Fruit fly (Drosophila melanogaster) whole organism, embryonic: ENCODE measurements around the gene mRpS26.

Experiments
- Aef1 ChIP-seq: fragments of 200-800 bp; sonication (Bioruptor generic); IDR thresholded peaks from 3 replicates; pipeline ENCODE4 v1.3.6; 2022; ENCODE audit warnings: missing biosample characterization, missing genetic modification characterization
- Bdp1 ChIP-seq: fragments of 200-800 bp; sonication (Bioruptor generic); optimal IDR thresholded peaks from 3 replicates; lab custom pipeline; 2016; ENCODE audit warnings: missing biosample characterization, missing genetic modification characterization
- CG1024 ChIP-seq: fragments of 200-800 bp; sonication (Bioruptor generic); IDR thresholded peaks from 2 replicates; pipeline ENCODE4 v1.3.6; 2022; ENCODE audit warnings: missing biosample characterization, missing genetic modification characterization
- CG10366 ChIP-seq: fragments of 200-800 bp; sonication (Bioruptor generic); IDR thresholded peaks from 2 replicates; pipeline ENCODE4 v1.3.6; 2022; ENCODE audit warnings: missing biosample characterization, missing genetic modification characterization
- CG11695 ChIP-seq: fragments of 200-800 bp; sonication (Bioruptor generic); IDR thresholded peaks from 3 replicates; pipeline ENCODE4 v1.3.6; 2022; ENCODE audit warnings: missing biosample characterization, missing genetic modification characterization
- CG12219 ChIP-seq: fragments of 200-800 bp; sonication (Bioruptor generic); optimal IDR thresholded peaks from 3 replicates; lab custom pipeline; 2018; ENCODE audit warnings: missing biosample characterization, mild to moderate bottlenecking, missing genetic modification characterization
- CG15479 ChIP-seq: fragments of 200-800 bp; sonication (Bioruptor generic); optimal IDR thresholded peaks from 3 replicates; lab custom pipeline; 2019; ENCODE audit warnings: missing biosample characterization, mild to moderate bottlenecking, missing genetic modification characterization, moderate library complexity
- CG34376 ChIP-seq: fragments of 200-800 bp; sonication (Bioruptor generic); optimal IDR thresholded peaks from 2 replicates; lab custom pipeline; 2018; ENCODE audit warnings: missing biosample characterization, mild to moderate bottlenecking, missing genetic modification characterization
- CG3847 ChIP-seq: fragments of 200-800 bp; sonication (Bioruptor generic); IDR thresholded peaks from 2 replicates; pipeline ENCODE4 v1.3.6; 2022; ENCODE audit warnings: missing biosample characterization, missing genetic modification characterization
- CG42726 ChIP-seq: fragments of 200-800 bp; sonication (Bioruptor generic); IDR thresholded peaks from 2 replicates; pipeline ENCODE4 v1.3.6; 2022; ENCODE audit warnings: missing biosample characterization, missing genetic modification characterization; ENCODE audit not compliant: partially characterized antibody
- CG4360 ChIP-seq: fragments of 200-800 bp; sonication (Bioruptor generic); IDR thresholded peaks from 2 replicates; pipeline ENCODE4 v1.3.6; 2022; ENCODE audit warnings: missing biosample characterization, missing genetic modification characterization
- CG4617 ChIP-seq: fragments of 200-800 bp; sonication (Bioruptor generic); optimal IDR thresholded peaks from 3 replicates; lab custom pipeline; 2016; ENCODE audit warnings: missing biosample characterization, missing genetic modification characterization, borderline replicate concordance
- CG4707 ChIP-seq: fragments of 200-800 bp; sonication (Bioruptor generic); optimal IDR thresholded peaks from 2 replicates; lab custom pipeline; 2018; ENCODE audit warnings: missing biosample characterization, mild to moderate bottlenecking, missing genetic modification characterization, moderate library complexity
- CG5180 ChIP-seq: fragments of 200-800 bp; sonication (Bioruptor generic); optimal IDR thresholded peaks from 3 replicates; lab custom pipeline; 2017; ENCODE audit warnings: missing biosample characterization, missing genetic modification characterization, mild to moderate bottlenecking, moderate library complexity, missing genetic modification reagents
- CG6175 ChIP-seq: fragments of 200-800 bp; sonication (Bioruptor generic); IDR thresholded peaks from 3 replicates; pipeline ENCODE4 v1.3.6; 2022; ENCODE audit warnings: missing biosample characterization, missing genetic modification characterization
- CG7786 ChIP-seq: fragments of 200-800 bp; sonication (Bioruptor generic); optimal IDR thresholded peaks from 2 replicates; lab custom pipeline; 2016; ENCODE audit warnings: missing biosample characterization, missing genetic modification characterization
- CG7928 ChIP-seq: fragments of 200-800 bp; sonication (Bioruptor generic); optimal IDR thresholded peaks from 2 replicates; lab custom pipeline; 2017; ENCODE audit warnings: missing biosample characterization, mild to moderate bottlenecking, missing genetic modification characterization
- CG8290 ChIP-seq, 3 experiments: fragments of 200-800 bp; sonication (Bioruptor generic); optimal IDR thresholded peaks; 2 replicates each; lab custom pipeline; 2016 to 2019; ENCODE audit warnings: missing biosample characterization in 3 of 3, missing genetic modification characterization in 3 of 3, mild to moderate bottlenecking in 2 of 3, moderate library complexity in 1 of 3
- CG9215 ChIP-seq: fragments of 200-800 bp; sonication (Bioruptor generic); IDR thresholded peaks from 2 replicates; pipeline ENCODE4 v1.3.6; 2022; ENCODE audit warnings: missing biosample characterization, missing genetic modification characterization
- Chrac-16 ChIP-seq: fragments of 200-800 bp; sonication (Bioruptor generic); optimal IDR thresholded peaks from 3 replicates; lab custom pipeline; 2016; ENCODE audit warnings: missing biosample characterization, missing genetic modification characterization
- CoRest ChIP-seq: fragments of 200-800 bp; sonication (Bioruptor generic); optimal IDR thresholded peaks from 3 replicates; lab custom pipeline; 2018; ENCODE audit warnings: missing biosample characterization, mild to moderate bottlenecking, missing genetic modification characterization, moderate library complexity
- Dek ChIP-seq: fragments of 200-800 bp; sonication (Bioruptor generic); optimal IDR thresholded peaks from 3 replicates; lab custom pipeline; 2019; ENCODE audit warnings: missing biosample characterization, mild to moderate bottlenecking, missing genetic modification characterization, moderate library complexity
- Drgx ChIP-seq: fragments of 200-800 bp; sonication (Bioruptor generic); IDR thresholded peaks from 2 replicates; pipeline ENCODE4 v1.3.6; 2022; ENCODE audit warnings: missing biosample characterization, missing genetic modification characterization
- Gsc ChIP-seq: fragments of 200-800 bp; sonication (Bioruptor generic); IDR thresholded peaks from 2 replicates; pipeline ENCODE4 v1.3.6; 2022; ENCODE audit warnings: missing biosample characterization, missing genetic modification characterization
- Gug ChIP-seq: fragments of 200-800 bp; sonication (Bioruptor generic); IDR thresholded peaks from 4 replicates; pipeline ENCODE4 v1.3.6; 2022; ENCODE audit warnings: missing biosample characterization, missing genetic modification characterization
- HLHmδ ChIP-seq: fragments of 200-800 bp; sonication (Bioruptor generic); optimal IDR thresholded peaks from 2 replicates; lab custom pipeline; 2018; ENCODE audit warnings: missing biosample characterization, mild to moderate bottlenecking, missing genetic modification characterization, moderate library complexity
- Hey ChIP-seq: fragments of 200-800 bp; sonication (Bioruptor generic); optimal IDR thresholded peaks from 3 replicates; lab custom pipeline; 2018; ENCODE audit warnings: missing biosample characterization, mild to moderate bottlenecking, missing genetic modification characterization
- Hmx ChIP-seq: fragments of 200-800 bp; sonication (Bioruptor generic); optimal IDR thresholded peaks from 2 replicates; lab custom pipeline; 2016; ENCODE audit warnings: missing biosample characterization, missing genetic modification characterization
- Hr3 ChIP-seq: fragments of 200-800 bp; sonication (Bioruptor generic); optimal IDR thresholded peaks from 3 replicates; lab custom pipeline; 2016; ENCODE audit warnings: missing biosample characterization, missing genetic modification characterization
- Lpt ChIP-seq: fragments of >200 bp; optimal IDR thresholded peaks from 2 replicates; lab custom pipeline; 2018; ENCODE audit warnings: missing biosample characterization, missing genetic modification characterization
- Neu2 ChIP-seq: fragments of 200-800 bp; sonication (Bioruptor generic); optimal IDR thresholded peaks from 3 replicates; lab custom pipeline; 2016; ENCODE audit warnings: missing biosample characterization, missing genetic modification characterization, borderline replicate concordance
- Rx ChIP-seq: fragments of 200-800 bp; sonication (Bioruptor generic); IDR thresholded peaks from 2 replicates; pipeline ENCODE4 v1.3.6; 2022; ENCODE audit warnings: missing biosample characterization, missing genetic modification characterization
- Ssrp ChIP-seq: fragments of 200-800 bp; sonication (Bioruptor generic); optimal IDR thresholded peaks from 2 replicates; lab custom pipeline; 2018; ENCODE audit warnings: missing biosample characterization, mild to moderate bottlenecking, missing genetic modification characterization, moderate library complexity
- cas ChIP-seq: fragments of 200-800 bp; sonication (Bioruptor generic); IDR thresholded peaks from 2 replicates; pipeline ENCODE4 v1.3.6; 2022; ENCODE audit warnings: missing biosample characterization, missing genetic modification characterization
- dmrt99B ChIP-seq: fragments of 200-800 bp; sonication (Bioruptor generic); optimal IDR thresholded peaks from 2 replicates; lab custom pipeline; 2018; ENCODE audit warnings: missing biosample characterization, mild to moderate bottlenecking, missing genetic modification characterization, moderate library complexity
- emc ChIP-seq: fragments of 200-800 bp; sonication (Bioruptor generic); optimal IDR thresholded peaks from 2 replicates; lab custom pipeline; 2016; ENCODE audit warnings: missing biosample characterization, missing genetic modification characterization
- exex ChIP-seq: fragments of 200-800 bp; sonication (Bioruptor generic); optimal IDR thresholded peaks from 4 replicates; lab custom pipeline; 2018; ENCODE audit warnings: missing biosample characterization, mild to moderate bottlenecking, missing genetic modification characterization, moderate library complexity
- fru ChIP-seq: fragments of >200 bp; optimal IDR thresholded peaks from 2 replicates; lab custom pipeline; 2017
- gsb-n ChIP-seq: fragments of 200-800 bp; sonication (Bioruptor generic); optimal IDR thresholded peaks from 3 replicates; lab custom pipeline; 2018; ENCODE audit warnings: missing biosample characterization, mild to moderate bottlenecking, missing genetic modification characterization
- hbn ChIP-seq: fragments of 200-800 bp; sonication (Bioruptor generic); IDR thresholded peaks from 2 replicates; pipeline ENCODE4 v1.3.6; 2022; ENCODE audit warnings: missing biosample characterization, missing genetic modification characterization; ENCODE audit not compliant: partially characterized antibody
- hth ChIP-seq: fragments of >200 bp; optimal IDR thresholded peaks from 2 replicates; lab custom pipeline; 2017; ENCODE audit warnings: inconsistent platforms
- repo ChIP-seq: fragments of 200-800 bp; sonication (Bioruptor generic); optimal IDR thresholded peaks from 2 replicates; lab custom pipeline; 2016; ENCODE audit warnings: missing biosample characterization, missing genetic modification characterization
- schlank ChIP-seq: fragments of 200-800 bp; sonication (Bioruptor generic); optimal IDR thresholded peaks from 2 replicates; lab custom pipeline; 2018; ENCODE audit warnings: missing biosample characterization, mild to moderate bottlenecking, missing genetic modification characterization
- sqz ChIP-seq: fragments of 200-800 bp; sonication (Bioruptor generic); optimal IDR thresholded peaks from 3 replicates; lab custom pipeline; 2018; ENCODE audit warnings: missing biosample characterization, mild to moderate bottlenecking, missing genetic modification characterization
- tgo ChIP-seq: fragments of 200-800 bp; sonication (Bioruptor generic); IDR thresholded peaks from 3 replicates; pipeline ENCODE4 v1.3.6; 2022; ENCODE audit warnings: missing biosample characterization, missing genetic modification characterization
- vvl ChIP-seq: fragments of 200-800 bp; sonication (Bioruptor generic); IDR thresholded peaks from 2 replicates; pipeline ENCODE4 v1.3.6; 2022; ENCODE audit warnings: missing biosample characterization, missing genetic modification characterization
- wdn ChIP-seq: fragments of 200-800 bp; sonication (Bioruptor generic); IDR thresholded peaks from 2 replicates; pipeline ENCODE4 v1.3.6; 2022; ENCODE audit warnings: missing biosample characterization, missing genetic modification characterization
- zen ChIP-seq: fragments of 200-800 bp; sonication (Bioruptor generic); optimal IDR thresholded peaks from 3 replicates; lab custom pipeline; 2018; ENCODE audit warnings: missing biosample characterization, mild to moderate bottlenecking, missing genetic modification characterization, moderate library complexity

Gene mRpS26

DNA sequence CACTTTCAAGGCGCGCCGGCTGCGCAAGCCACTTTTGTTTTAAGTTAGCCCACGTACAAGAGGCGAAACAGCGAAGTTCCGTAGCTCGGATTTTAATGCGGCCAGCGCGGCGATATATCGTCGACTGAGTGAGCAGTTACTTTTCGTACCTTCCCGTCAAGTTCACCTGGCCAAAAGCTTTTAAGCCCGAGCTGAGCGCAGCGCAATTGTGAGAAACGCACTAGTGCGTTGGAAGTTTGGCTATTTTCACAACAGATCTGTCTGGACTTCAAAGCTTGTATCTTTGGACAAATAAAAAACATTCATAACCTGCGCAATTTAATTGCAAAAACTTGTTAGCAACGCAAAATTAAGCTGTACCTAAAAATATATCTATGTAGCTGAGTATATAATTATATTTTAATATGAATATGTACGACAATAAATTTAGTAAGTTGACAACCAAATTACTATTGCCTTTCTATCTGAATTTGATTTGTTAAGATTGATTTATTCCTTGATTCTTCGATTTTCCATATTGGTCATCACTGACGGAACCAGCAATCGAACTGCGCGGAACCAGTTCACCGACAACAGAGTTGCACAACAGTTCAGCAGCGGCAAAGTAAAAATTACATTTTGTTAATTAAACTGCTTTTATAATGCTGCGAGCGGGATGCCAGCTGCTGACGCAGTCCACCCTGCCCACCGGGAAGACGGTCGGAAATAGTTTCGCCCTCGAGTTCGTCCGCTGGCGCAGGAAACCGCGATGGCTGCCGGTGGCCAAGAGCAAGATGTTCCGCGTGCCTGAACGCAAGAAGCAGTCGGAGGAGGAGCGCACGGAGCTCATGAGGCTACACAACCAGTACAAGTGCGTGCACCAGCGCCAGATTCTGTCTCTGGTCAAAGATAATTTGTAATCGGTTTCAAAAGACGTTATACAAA is at the start of gene mRpS26, which contains the start of gene CG13698 (continued):
- TF ChIP-seq CG5180 (GFP tag; lab: Kevin White, UChicago) (no peak), tgo (GFP tag; lab: Robert Waterston, UW) (peak; percentile 58; the same call in 2 of the 3 replicates), Aef1 (GFP tag; lab: Robert Waterston, UW) (peak; percentile 61; the same call in 2 of the 3 replicates), sqz (no peak), Hmx (GFP tag; lab: Kevin White, UChicago) (no peak), Gsc (GFP tag; lab: Robert Waterston, UW) (no peak), wdn (GFP tag; lab: Robert Waterston, UW) (no peak), Bdp1 (GFP tag; lab: Kevin White, UChicago) (peak; percentile 19), cas (GFP tag; lab: Robert Waterston, UW) (0 out of 2 replicates have a peak, but pooled peaks have one; percentile 25), CG42726 (GFP tag; lab: Robert Waterston, UW) (peak; percentile 48; the same call in 1 of the 2 replicates), Rx (no peak; the same call in 1 of the 2 replicates), Hey (tag; lab: Kevin White, UChicago) (no peak), Chrac-16 (GFP tag; lab: Kevin White, UChicago) (peak; percentile 52), dmrt99B (peak; percentile 74), CG34376 (GFP tag; lab: Kevin White, UChicago) (peak; percentile 67), vvl (GFP tag; lab: Robert Waterston, UW) (peak; percentile 18; the same call in 1 of the 2 replicates), repo (GFP tag; lab: Kevin White, UChicago) (peak; percentile 10), Ssrp (tag; lab: Kevin White, UChicago) (peak; percentile 72), hth (lab: Kevin White, UChicago) (no peak), zen (tag; lab: Kevin White, UChicago) (peak; percentile 29), fru (lab: Kevin White, UChicago) (no peak), CG6175 (no peak), CG4360 (GFP tag; lab: Robert Waterston, UW) (no peak), Dek (peak; percentile 73), CG10366 (GFP tag; lab: Robert Waterston, UW) (peak; percentile 49; the same call in 1 of the 2 replicates), CG12219 (GFP tag; lab: Kevin White, UChicago) (peak; percentile 36), CG15479 (GFP tag; lab: Kevin White, UChicago) (peak; percentile 7), Lpt (GFP tag; lab: Kevin White, UChicago) (no peak), CG7786 (GFP tag; lab: Kevin White, UChicago) (no peak), Hr3 (GFP tag; lab: Kevin White, UChicago) (peak; percentile 73), CG3847 (GFP tag; lab: Robert Waterston, UW) (peak; percentile 59; the same call in 1 of the 2 replicates), Neu2 (GFP tag; lab: Kevin White, UChicago) (no peak), Gug (no peak; the same call in 3 of the 4 replicates), CG8290 (GFP tag; optimal IDR thresholded peaks at IDR 0.05; lab: Kevin White, UChicago) (peak; percentile 44), CG8290 (tag; optimal IDR thresholded peaks at IDR 0.05; lab: Kevin White, UChicago) (peak in 1 of 2 experiments; percentile 66), CG7928 (GFP tag; lab: Kevin White, UChicago) (peak; percentile 24), hbn (GFP tag; lab: Robert Waterston, UW) (no peak), gsb-n (tag; lab: Kevin White, UChicago) (peak; percentile 56), CG4707 (GFP tag; lab: Kevin White, UChicago) (no peak), CG1024 (GFP tag; lab: Robert Waterston, UW) (0 out of 2 replicates have a peak, but pooled peaks have one; percentile 38), CG4617 (GFP tag; lab: Kevin White, UChicago) (peak; percentile 14), CG11695 (no peak; the same call in 2 of the 3 replicates), CG9215 (GFP tag; lab: Robert Waterston, UW) (peak; percentile 4; the same call in 1 of the 2 replicates), exex (tag; lab: Kevin White, UChicago) (peak; percentile 27), Drgx (GFP tag; lab: Robert Waterston, UW) (peak; percentile 34; the same call in 1 of the 2 replicates), schlank (tag; lab: Kevin White, UChicago) (peak; percentile 34), HLHmδ (GFP tag; lab: Kevin White, UChicago) (no peak), CoRest (tag; lab: Kevin White, UChicago) (peak; percentile 86), emc (GFP tag; lab: Kevin White, UChicago) (no peak)
